Worm (Caenorhabditis elegans) whole organism, L2 larva: ENCODE data around the gene T07C4.3.

ENCODE experiments used
- ama-1 ChIP-seq: fragments of 150-350 bp; optimal IDR thresholded peaks from 2 replicates; lab custom pipeline; 2018; ENCODE audit warnings: inconsistent platforms
- gmeb-1 ChIP-seq: fragments of 150-350 bp; optimal IDR thresholded peaks from 2 replicates; lab custom pipeline; 2014; ENCODE audit warnings: missing biosample characterization, missing genetic modification characterization
- lin-13 ChIP-seq: fragments of 150-350 bp; optimal IDR thresholded peaks from 2 replicates; lab custom pipeline; 2014; ENCODE audit warnings: missing biosample characterization, missing genetic modification reagents, missing genetic modification characterization
- mdl-1 ChIP-seq, 2 experiments: fragments of 150-350 bp in 1 of 2; sonication (generic microtip) in 1 of 2; optimal IDR thresholded peaks; 2 replicates each; lab custom pipeline; 2017; ENCODE audit warnings: missing biosample characterization in 2 of 2, missing genetic modification characterization in 2 of 2
- nhr-12 ChIP-seq: fragments of 150-350 bp; optimal IDR thresholded peaks from 2 replicates; lab custom pipeline; 2014; ENCODE audit warnings: missing biosample characterization, missing genetic modification characterization
- nhr-23 ChIP-seq: fragments of 150-350 bp; optimal IDR thresholded peaks from 2 replicates; lab custom pipeline; 2014; ENCODE audit warnings: missing biosample characterization, missing genetic modification reagents, missing genetic modification characterization
- nhr-237 ChIP-seq: fragments of 150-350 bp; optimal IDR thresholded peaks from 2 replicates; lab custom pipeline; 2014; ENCODE audit warnings: missing biosample characterization, missing genetic modification characterization
- sma-9 ChIP-seq, 2 experiments: fragments of 150-350 bp in 1 of 2; sonication (generic microtip) in 1 of 2; optimal IDR thresholded peaks; 2 replicates each; lab custom pipeline; 2014 to 2016; ENCODE audit warnings: missing genetic modification characterization in 2 of 2, mild to moderate bottlenecking in 1 of 2, missing biosample characterization in 1 of 2, missing compliant biosample characterization in 1 of 2, missing genetic modification reagents in 1 of 2, moderate library complexity in 1 of 2
- unc-39 ChIP-seq: fragments of 150-350 bp; optimal IDR thresholded peaks from 2 replicates; lab custom pipeline; 2014; ENCODE audit warnings: missing biosample characterization, missing genetic modification characterization
- unc-55 ChIP-seq: fragments of 150-350 bp; sonication (generic microtip); optimal IDR thresholded peaks from 3 replicates; lab custom pipeline; 2014; ENCODE audit warnings: missing biosample characterization, missing genetic modification reagents, missing genetic modification characterization
- unc-62 ChIP-seq: fragments of 150-350 bp; optimal IDR thresholded peaks from 2 replicates; lab custom pipeline; 2014; ENCODE audit warnings: missing biosample characterization, missing genetic modification reagents, missing genetic modification characterization
- zag-1 ChIP-seq: fragments of 150-350 bp; optimal IDR thresholded peaks from 2 replicates; lab custom pipeline; 2014; ENCODE audit warnings: missing biosample characterization, missing genetic modification characterization
- ztf-1 ChIP-seq: fragments of 200-800 bp; sonication (Bioruptor generic); conservative IDR thresholded peaks from 2 replicates; pipeline ENCODE4 v1.3.6; 2022; ENCODE audit warnings: missing genetic modification characterization, missing compliant biosample characterization
- ztf-11 ChIP-seq: sonication (generic microtip); optimal IDR thresholded peaks from 2 replicates; lab custom pipeline; 2017; ENCODE audit warnings: missing biosample characterization, missing genetic modification characterization

- TF ChIP-seq lin-13 (GFP tag; lab: Kevin White, UChicago) (no peak), nhr-12 (tag; lab: Kevin White, UChicago) (no peak), gmeb-1 (tag; lab: Kevin White, UChicago) (no peak), unc-39 (tag; lab: Kevin White, UChicago) (no peak), zag-1 (tag; lab: Kevin White, UChicago) (no peak), mdl-1 (tag; optimal IDR thresholded peaks at IDR 0.05; lab: Kevin White, UChicago) (no peak), ztf-1 (GFP tag; lab: Robert Waterston, UW) (no peak), nhr-237 (tag; lab: Kevin White, UChicago) (no peak), sma-9 (GFP tag; optimal IDR thresholded peaks at IDR 0.05; lab: Kevin White, UChicago) (no peak), sma-9 (tag; optimal IDR thresholded peaks at IDR 0.05; lab: Kevin White, UChicago) (no peak), unc-62 (GFP tag; lab: Kevin White, UChicago) (no peak), ztf-11 (tag; lab: Kevin White, UChicago) (no peak), ama-1 (lab: Kevin White, UChicago) (no peak), unc-55 (GFP tag; lab: Kevin White, UChicago) (no peak), nhr-23 (tag; lab: Kevin White, UChicago) (no peak)
Measured at ce11 chrIII:10330372-10331062, 21.4 kb upstream of the T07C4.3 start, which contains the start of gene nex-2.
